Worm (Caenorhabditis elegans) whole organism, L1 larva: ENCODE results near the gene myo-3.

ENCODE experiments used
- C16A3.4 ChIP-seq: fragments of 150-350 bp; optimal IDR thresholded peaks from 2 replicates; lab custom pipeline; 2014; ENCODE audit warnings: missing biosample characterization, missing genetic modification characterization
- C34B4.2 ChIP-seq: sonication (generic microtip); optimal IDR thresholded peaks from 2 replicates; lab custom pipeline; 2017; ENCODE audit warnings: mild to moderate bottlenecking, missing genetic modification characterization, missing compliant biosample characterization
- F16B12.6 ChIP-seq: fragments of 150-350 bp; optimal IDR thresholded peaks from 2 replicates; lab custom pipeline; 2014; ENCODE audit warnings: missing biosample characterization, missing genetic modification characterization
- alr-1 ChIP-seq: fragments of 200-800 bp; sonication (Bioruptor generic); optimal IDR thresholded peaks from 2 replicates; lab custom pipeline; 2018; ENCODE audit warnings: borderline replicate concordance, mild to moderate bottlenecking, missing genetic modification characterization, missing compliant biosample characterization
- ama-1 ChIP-seq: fragments of 150-350 bp; optimal IDR thresholded peaks from 2 replicates; lab custom pipeline; 2014
- ceh-63 ChIP-seq: fragments of 200-800 bp; sonication (Bioruptor generic); optimal IDR thresholded peaks from 2 replicates; lab custom pipeline; 2018; ENCODE audit warnings: mild to moderate bottlenecking, missing genetic modification characterization, missing compliant biosample characterization
- ceh-8 ChIP-seq: fragments of 200-800 bp; sonication (Bioruptor generic); optimal IDR thresholded peaks from 2 replicates; lab custom pipeline; 2018; ENCODE audit warnings: mild to moderate bottlenecking, missing genetic modification characterization, moderate library complexity, missing compliant biosample characterization
- ceh-82 ChIP-seq, 3 experiments: fragments of 150-350 bp in 1 of 3; sonication (generic microtip) in 2 of 3; optimal IDR thresholded peaks; 2 replicates each; lab custom pipeline; 2014 to 2017; ENCODE audit warnings: missing biosample characterization in 3 of 3, missing genetic modification characterization in 3 of 3
- ceh-88 ChIP-seq: fragments of 200-800 bp; sonication (Bioruptor generic); IDR thresholded peaks from 2 replicates; pipeline ENCODE4 v1.3.6; 2022; ENCODE audit warnings: missing genetic modification characterization, missing compliant biosample characterization
- dpl-1 ChIP-seq, 3 experiments: fragments of 150-350 bp in 2 of 3; sonication (generic microtip) in 1 of 3; optimal IDR thresholded peaks; 2 replicates each; lab custom pipeline; 2014 to 2017; ENCODE audit warnings: missing biosample characterization in 3 of 3, missing genetic modification characterization in 3 of 3, missing genetic modification reagents in 3 of 3
- efl-1 ChIP-seq, 4 experiments: fragments of 150-350 bp; optimal IDR thresholded peaks in 3 of 4; peaks in 1 of 4; 1 replicate in 1 of 4; 2 replicates in 3 of 4; lab custom pipeline; 2014; ENCODE audit warnings: missing biosample characterization in 2 of 4, missing genetic modification characterization in 2 of 4, missing genetic modification reagents in 2 of 4
- egl-13 ChIP-seq: sonication (generic microtip); optimal IDR thresholded peaks from 2 replicates; lab custom pipeline; 2016; ENCODE audit warnings: missing genotype, missing genetic modification reagents, missing genetic modification characterization, missing compliant biosample characterization
- egl-27 ChIP-seq, 2 experiments: fragments of 150-350 bp in 1 of 2; sonication (generic microtip); optimal IDR thresholded peaks; 3 replicates each; lab custom pipeline; 2017 to 2018; ENCODE audit warnings: missing biosample characterization in 2 of 2, missing genetic modification characterization in 2 of 2, missing genetic modification reagents in 2 of 2
- elt-2 ChIP-seq: sonication (generic microtip); optimal IDR thresholded peaks from 2 replicates; lab custom pipeline; 2016; ENCODE audit warnings: missing genetic modification characterization, mild to moderate bottlenecking, inconsistent platforms, missing compliant biosample characterization, missing genetic modification reagents
- ets-5 ChIP-seq: fragments of 200-800 bp; sonication (Bioruptor generic); IDR thresholded peaks from 2 replicates; pipeline ENCODE4 v1.3.6; 2022; ENCODE audit warnings: missing genetic modification characterization, missing compliant biosample characterization
- fkh-10 ChIP-seq: sonication (generic microtip); optimal IDR thresholded peaks from 2 replicates; lab custom pipeline; 2017; ENCODE audit warnings: missing biosample characterization, missing genetic modification reagents, missing genetic modification characterization
- fos-1 ChIP-seq: fragments of 150-350 bp; optimal IDR thresholded peaks from 2 replicates; lab custom pipeline; 2014; ENCODE audit warnings: missing biosample characterization, missing genetic modification characterization
- grh-1 ChIP-seq: fragments of 200-800 bp; sonication (Bioruptor generic); IDR thresholded peaks from 2 replicates; pipeline ENCODE4 v1.3.6; 2022; ENCODE audit warnings: missing genetic modification reagents, missing genetic modification characterization, missing compliant biosample characterization
- hpl-2 ChIP-seq: fragments of 150-350 bp; optimal IDR thresholded peaks from 2 replicates; lab custom pipeline; 2014; ENCODE audit warnings: missing biosample characterization, missing genetic modification reagents, missing genetic modification characterization
- irx-1 ChIP-seq: sonication (generic microtip); optimal IDR thresholded peaks from 2 replicates; lab custom pipeline; 2016; ENCODE audit warnings: missing genetic modification characterization, missing compliant biosample characterization
- isw-1 ChIP-seq: fragments of 200-800 bp; sonication (Bioruptor generic); IDR thresholded peaks from 2 replicates; pipeline ENCODE4 v1.3.6; 2022; ENCODE audit warnings: missing genetic modification characterization, missing compliant biosample characterization
- jun-1 ChIP-seq: fragments of 150-350 bp; optimal IDR thresholded peaks from 2 replicates; lab custom pipeline; 2014; ENCODE audit warnings: missing biosample characterization, missing genetic modification reagents, missing genetic modification characterization
- lin-14 ChIP-seq: fragments of 200-800 bp; sonication (Bioruptor generic); optimal IDR thresholded peaks from 2 replicates; lab custom pipeline; 2018; ENCODE audit warnings: mild to moderate bottlenecking, missing genetic modification characterization, moderate library complexity, missing compliant biosample characterization
- lin-15B ChIP-seq: fragments of 150-350 bp; sonication (generic microtip); optimal IDR thresholded peaks from 3 replicates; lab custom pipeline; 2014; ENCODE audit warnings: missing biosample characterization, missing genetic modification characterization
- lin-35 ChIP-seq, 2 experiments: fragments of 150-350 bp; optimal IDR thresholded peaks; 2 replicates each; lab custom pipeline; 2014; ENCODE audit warnings: missing biosample characterization in 2 of 2, missing genetic modification characterization in 2 of 2, missing genetic modification reagents in 2 of 2
- lir-3 ChIP-seq: sonication (generic microtip); optimal IDR thresholded peaks from 2 replicates; lab custom pipeline; 2016; ENCODE audit warnings: mild to moderate bottlenecking, missing genetic modification characterization, moderate library complexity, missing compliant biosample characterization; ENCODE audit not compliant: poor library complexity
- mab-9 ChIP-seq: fragments of 200-800 bp; sonication (Bioruptor generic); IDR thresholded peaks from 2 replicates; pipeline ENCODE4 v1.3.6; 2022; ENCODE audit warnings: missing genetic modification reagents, missing genetic modification characterization, missing compliant biosample characterization
- mef-2 ChIP-seq: fragments of 150-350 bp; optimal IDR thresholded peaks from 2 replicates; lab custom pipeline; 2014; ENCODE audit warnings: missing biosample characterization, missing genetic modification characterization
- mep-1 ChIP-seq: fragments of 150-350 bp; optimal IDR thresholded peaks from 2 replicates; lab custom pipeline; 2014; ENCODE audit warnings: missing biosample characterization, missing genetic modification characterization
- nhr-12 ChIP-seq: sonication (generic microtip); optimal IDR thresholded peaks from 2 replicates; lab custom pipeline; 2017; ENCODE audit warnings: missing biosample characterization, missing genetic modification characterization
- nhr-28 ChIP-seq: fragments of 150-350 bp; optimal IDR thresholded peaks from 2 replicates; lab custom pipeline; 2014; ENCODE audit warnings: missing biosample characterization, missing genetic modification characterization
- nhr-76 ChIP-seq: sonication (generic microtip); optimal IDR thresholded peaks from 2 replicates; lab custom pipeline; 2017; ENCODE audit warnings: missing biosample characterization, missing genetic modification characterization
- nhr-77 ChIP-seq: fragments of 150-350 bp; optimal IDR thresholded peaks from 2 replicates; lab custom pipeline; 2014; ENCODE audit warnings: missing biosample characterization, missing genetic modification characterization
- nhr-85 ChIP-seq: sonication (generic microtip); peaks from one replicate; lab custom pipeline; 2016; ENCODE audit warnings: missing genetic modification characterization, inconsistent platforms, missing compliant biosample characterization
- pag-3 ChIP-seq: sonication (generic microtip); optimal IDR thresholded peaks from 2 replicates; lab custom pipeline; 2017; ENCODE audit warnings: missing genetic modification characterization, mild to moderate bottlenecking, missing compliant biosample characterization, antibody characterized with exemption, borderline replicate concordance; ENCODE audit not compliant: insufficient read depth
- snpc-4 ChIP-seq: fragments of 150-350 bp; optimal IDR thresholded peaks from 2 replicates; lab custom pipeline; 2014; ENCODE audit warnings: missing biosample characterization, missing genetic modification characterization
- snu-23 ChIP-seq: sonication (generic microtip); optimal IDR thresholded peaks from 2 replicates; lab custom pipeline; 2016; ENCODE audit warnings: missing genetic modification characterization, missing compliant biosample characterization
- sup-37 ChIP-seq: fragments of 200-800 bp; sonication (Bioruptor generic); optimal IDR thresholded peaks from 2 replicates; lab custom pipeline; 2018; ENCODE audit warnings: mild to moderate bottlenecking, missing genetic modification characterization, missing compliant biosample characterization
- tbx-2 ChIP-seq: sonication (generic microtip); optimal IDR thresholded peaks from 2 replicates; lab custom pipeline; 2016; ENCODE audit warnings: missing genetic modification characterization, missing compliant biosample characterization
- tlp-1 ChIP-seq: fragments of 150-350 bp; optimal IDR thresholded peaks from 2 replicates; lab custom pipeline; 2014; ENCODE audit warnings: missing biosample characterization, missing genetic modification characterization
- unc-30 ChIP-seq: sonication (generic microtip); optimal IDR thresholded peaks from 2 replicates; lab custom pipeline; 2017; ENCODE audit warnings: missing biosample characterization, missing genetic modification characterization
- unc-62 ChIP-seq: fragments of 150-350 bp; optimal IDR thresholded peaks from 2 replicates; lab custom pipeline; 2014; ENCODE audit warnings: missing biosample characterization, missing genetic modification reagents, missing genetic modification characterization
- unc-86 ChIP-seq: sonication (generic microtip); optimal IDR thresholded peaks from 2 replicates; lab custom pipeline; 2016; ENCODE audit warnings: missing genetic modification characterization, missing compliant biosample characterization
- xbp-1 ChIP-seq: sonication (generic microtip); optimal IDR thresholded peaks from 2 replicates; lab custom pipeline; 2016; ENCODE audit warnings: missing genetic modification characterization, missing compliant biosample characterization
- zip-4 ChIP-seq: fragments of 200-800 bp; sonication (Bioruptor generic); optimal IDR thresholded peaks from 2 replicates; lab custom pipeline; 2018; ENCODE audit warnings: mild to moderate bottlenecking, missing genetic modification characterization, moderate library complexity, missing compliant biosample characterization

The myo-3 gene

DNA sequence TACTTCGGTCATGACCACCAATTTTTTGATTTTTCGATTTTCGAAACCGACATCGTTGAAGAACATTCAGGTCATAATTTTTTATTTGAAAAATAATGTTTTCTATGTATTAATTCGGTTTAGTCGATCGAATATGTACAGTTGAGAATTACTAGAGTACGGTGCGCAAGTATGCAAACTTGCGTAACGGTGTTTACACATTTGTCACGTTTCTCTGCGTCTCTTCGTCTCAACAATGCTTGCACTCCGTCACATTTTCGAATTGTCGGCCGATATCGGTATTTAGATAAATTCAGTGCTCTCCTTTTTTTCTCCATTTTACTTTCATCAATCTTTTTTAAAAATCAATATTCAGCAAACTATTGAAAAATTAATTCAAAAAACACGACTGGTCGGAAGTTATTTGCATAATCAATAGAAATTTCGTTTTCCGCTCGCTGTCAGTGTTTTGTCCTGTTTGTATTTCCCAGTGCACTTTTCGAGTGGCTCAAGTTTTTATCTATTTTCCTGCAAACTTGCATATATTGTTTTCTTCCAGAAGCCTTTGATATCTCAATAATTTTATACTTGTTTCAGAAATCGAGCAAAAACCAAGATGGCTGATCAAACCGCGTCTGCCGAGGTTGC is 43.1 kb downstream of the myo-3 start, which contains the start of gene dpy-30 (continued):
- peak; percentile 21 for TF ChIP-seq lin-15B
- peak; percentile 65 for TF ChIP-seq ama-1 (lab: Kevin White, UChicago)
- TF ChIP-seq unc-86, result peak; percentile 49
- no peak for TF ChIP-seq hpl-2 (GFP tag; lab: Kevin White, UChicago)
- peak; percentile 73 for TF ChIP-seq nhr-85 (tag; lab: Kevin White, UChicago)
- peak; percentile 68 for TF ChIP-seq lin-14 (GFP tag; lab: Kevin White, UChicago)
- TF ChIP-seq ceh-88 (GFP tag; lab: Robert Waterston, UW), result no peak
- TF ChIP-seq ceh-82 (tag; optimal IDR thresholded peaks at IDR 0.05; lab: Kevin White, UChicago), result peak; percentile 27 to 54 (median 45)
- TF ChIP-seq grh-1 (GFP tag; lab: Robert Waterston, UW), result no peak
- peak; percentile 95 for TF ChIP-seq F16B12.6 (tag; lab: Kevin White, UChicago)
- peak; percentile 29 for TF ChIP-seq lir-3 (tag; lab: Kevin White, UChicago)
- no peak for TF ChIP-seq alr-1
- no peak for TF ChIP-seq nhr-28
- no peak for TF ChIP-seq ets-5 (GFP tag; lab: Robert Waterston, UW)
- no peak for TF ChIP-seq pag-3 (tag; lab: Kevin White, UChicago)
- TF ChIP-seq tlp-1, result no peak
- TF ChIP-seq ceh-8 (GFP tag; lab: Kevin White, UChicago), result peak; percentile 31
- TF ChIP-seq jun-1 (tag; lab: Kevin White, UChicago), result peak; percentile 7
- no peak for TF ChIP-seq egl-27 (tag; optimal IDR thresholded peaks at IDR 0.05; lab: Kevin White, UChicago)
- peak; percentile 41 for TF ChIP-seq isw-1 (GFP tag; lab: Robert Waterston, UW)

DNA sequence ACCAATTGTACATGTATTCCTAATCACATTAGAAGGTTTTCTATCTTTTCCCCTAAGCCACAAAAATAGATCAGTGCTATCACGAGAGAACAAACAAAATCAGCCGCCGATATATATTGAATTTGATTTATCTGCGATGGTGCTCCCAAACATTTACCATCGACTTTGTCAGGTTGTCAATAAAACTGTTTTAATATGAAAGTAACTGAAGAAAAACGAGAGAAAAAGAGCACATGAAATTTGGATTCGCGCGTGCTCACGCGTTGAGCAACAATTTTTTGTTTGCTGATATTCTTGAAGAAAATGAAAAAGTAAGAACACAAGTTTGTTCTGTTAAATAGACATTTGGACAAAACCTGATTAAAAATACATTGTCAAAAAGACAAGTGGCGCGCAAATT is 45.3 kb downstream of the myo-3 start:
- TF ChIP-seq unc-62 (GFP tag; lab: Kevin White, UChicago) (no peak), tbx-2 (tag; lab: Kevin White, UChicago) (peak; percentile 26)

DNA sequence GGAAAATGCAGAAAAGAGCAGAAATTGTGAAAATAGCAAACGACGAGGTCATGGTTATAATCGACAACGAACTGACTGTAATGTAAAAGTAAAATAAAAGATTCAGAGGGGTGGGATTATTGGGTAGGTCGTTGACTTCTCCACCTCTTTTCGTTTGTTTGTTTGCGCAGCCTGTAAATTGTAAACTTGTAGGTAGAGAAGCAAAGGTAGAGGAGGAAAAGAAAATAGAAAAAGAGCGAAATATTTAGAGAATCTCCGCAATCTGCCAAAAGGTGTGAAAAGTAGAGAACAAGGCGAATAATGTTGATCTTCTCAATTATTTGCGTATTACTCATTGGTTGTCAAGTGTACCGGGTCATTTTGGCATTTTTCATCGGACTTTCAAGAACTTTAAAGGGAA is 46.8 kb downstream of the myo-3 start, which contains the start of gene ZK863.8:
TSS of gene ZK863.8 (minus strand) at position 173 of the 400 bp plus-strand sequence.
- TF ChIP-seq snpc-4 (tag; lab: Kevin White, UChicago), result no peak
- TF ChIP-seq ceh-63 (GFP tag; lab: Kevin White, UChicago), result no peak
- no peak for TF ChIP-seq lin-15B
- no peak for TF ChIP-seq C16A3.4 (tag; lab: Kevin White, UChicago)
- TF ChIP-seq ets-5 (GFP tag; lab: Robert Waterston, UW), result no peak
- TF ChIP-seq fkh-10 (GFP tag; lab: Kevin White, UChicago), result no peak
- TF ChIP-seq mep-1, result no peak
- no peak for TF ChIP-seq efl-1 (optimal IDR thresholded peaks at IDR 0.05; lab: Kevin White, UChicago)
- TF ChIP-seq efl-1 (GFP tag; optimal IDR thresholded peaks at IDR 0.05 in 1 of 2; lab: Kevin White, UChicago), result no peak
- no peak for TF ChIP-seq fos-1 (tag; lab: Kevin White, UChicago)
- no peak for TF ChIP-seq ceh-88 (GFP tag; lab: Robert Waterston, UW)
- TF ChIP-seq sup-37, result no peak

DNA sequence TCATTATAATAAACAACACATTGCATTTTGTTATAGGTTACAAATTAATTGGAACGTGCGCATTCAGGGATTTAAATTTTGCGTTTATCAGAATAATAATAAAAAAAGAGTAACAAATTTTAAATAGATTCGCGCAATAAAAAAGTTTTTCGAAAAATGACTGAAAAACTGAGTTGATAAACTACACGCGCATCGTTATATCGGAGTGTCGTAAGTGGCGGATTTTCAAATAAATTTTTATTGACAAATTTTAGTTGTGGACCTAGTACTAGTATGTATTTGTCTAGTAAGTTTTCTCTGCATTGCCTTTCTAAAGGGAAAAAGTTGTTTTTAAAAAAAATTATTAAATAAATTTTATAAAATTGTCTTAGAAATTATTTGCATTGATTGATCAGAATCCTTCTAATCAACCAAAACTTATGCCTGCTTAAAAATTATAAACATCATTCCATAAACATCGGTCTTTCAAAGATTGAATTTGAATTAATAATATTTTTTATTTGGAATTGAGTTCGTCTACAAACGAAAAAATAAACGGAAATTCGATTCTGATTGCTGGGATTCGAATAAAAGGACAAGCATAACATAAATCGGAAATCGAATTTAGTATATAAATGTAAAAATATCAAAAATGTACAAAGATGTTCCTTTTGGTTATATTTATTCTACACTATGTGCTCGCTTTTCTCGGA is 49.7 kb downstream of the myo-3 start, which contains the start of gene srd-4:
TSS of gene srd-4 (plus strand) at position 642 of the 692 bp plus-strand sequence.
- TF ChIP-seq nhr-12 (tag; lab: Kevin White, UChicago) (no peak), lin-35 (GFP tag; optimal IDR thresholded peaks at IDR 0.05; lab: Kevin White, UChicago) (peak; percentile 91 to 96), dpl-1 (GFP tag; optimal IDR thresholded peaks at IDR 0.05; lab: Kevin White, UChicago) (peak; percentile 87 to 94 (median 92)), irx-1 (tag; lab: Kevin White, UChicago) (peak; percentile 6), elt-2 (tag; lab: Kevin White, UChicago) (no peak), mab-9 (no peak), mef-2 (tag; lab: Kevin White, UChicago) (no peak), C34B4.2 (tag; lab: Kevin White, UChicago) (no peak), egl-13 (tag; lab: Kevin White, UChicago) (no peak), mep-1 (no peak), fkh-10 (GFP tag; lab: Kevin White, UChicago) (no peak), nhr-76 (tag; lab: Kevin White, UChicago) (no peak), snu-23 (peak; percentile 46), xbp-1 (peak; percentile 50), ceh-8 (GFP tag; lab: Kevin White, UChicago) (no peak), sup-37 (no peak), zip-4 (GFP tag; lab: Kevin White, UChicago) (no peak), hpl-2 (GFP tag; lab: Kevin White, UChicago) (no peak), snpc-4 (tag; lab: Kevin White, UChicago) (no peak), nhr-77 (tag; lab: Kevin White, UChicago) (no peak), unc-30 (no peak)
